Fruit fly (Drosophila melanogaster): Measurements from ENCODE around the gene CG8219.
A peak's percentile ranks its signal among the peaks of the same experiment; 100 is the strongest.

CG8219 gene

dm6 chr3L:6192822-6193555, 7.3 kb upstream of the CG8219 start, which contains the start of the genes Sf3b6 and Tnpo (continued):
- TF ChIP-seq Mes4 (GFP tag; optimal IDR thresholded peaks at IDR 0.05) (peak; percentile 63), Doc3 (GFP tag; IDR thresholded peaks at IDR 0.05; ENCODE audit: partially characterized antibody) (peak; percentile 55; the same call in 1 of the 3 replicates), CG18476 (GFP tag; optimal IDR thresholded peaks at IDR 0.05) (peak; percentile 67), org-1 (GFP tag; optimal IDR thresholded peaks at IDR 0.05) (peak; percentile 56), wdn (GFP tag; IDR thresholded peaks at IDR 0.05) (peak; percentile 67), Blimp-1 (GFP tag; optimal IDR thresholded peaks at IDR 0.05) (no peak), CG15514 (GFP tag; optimal IDR thresholded peaks at IDR 0.05) (peak; percentile 84), CG17829 (tag; optimal IDR thresholded peaks at IDR 0.05) (peak; percentile 86), ttk (GFP tag; IDR thresholded peaks at IDR 0.05) (peak; percentile 82), CG7271 (tag; optimal IDR thresholded peaks at IDR 0.05) (peak; percentile 54), mirr (GFP tag; optimal IDR thresholded peaks at IDR 0.05) (no peak), dati (GFP tag; IDR thresholded peaks at IDR 0.05) (no peak), Jarid2 (GFP tag; optimal IDR thresholded peaks at IDR 0.05) (no peak), CG1792 (GFP tag; optimal IDR thresholded peaks at IDR 0.05) (peak; percentile 38), CG6689 (GFP tag; IDR thresholded peaks at IDR 0.05) (peak; percentile 91), Oaz (GFP tag; IDR thresholded peaks at IDR 0.05) (peak; percentile 63; the same call in 1 of the 2 replicates), CG17612 (GFP tag; IDR thresholded peaks at IDR 0.05) (no peak), amos (GFP tag; IDR thresholded peaks at IDR 0.05; ENCODE audit: partially characterized antibody) (peak; percentile 56), CG34376 (GFP tag; optimal IDR thresholded peaks at IDR 0.05) (peak; percentile 65), fru (optimal IDR thresholded peaks at IDR 0.05) (no peak), HLHmδ (GFP tag; optimal IDR thresholded peaks at IDR 0.05) (peak; percentile 16), slou (GFP tag; optimal IDR thresholded peaks at IDR 0.05) (peak; percentile 82), CG12071 (GFP tag; optimal IDR thresholded peaks at IDR 0.05) (no peak), CG2120 (GFP tag; optimal IDR thresholded peaks at IDR 0.05) (peak; percentile 91), CG13123 (GFP tag; optimal IDR thresholded peaks at IDR 0.05) (peak; percentile 63), CG14860 (GFP tag; IDR thresholded peaks at IDR 0.05; ENCODE audit: partially characterized antibody) (peak; percentile 47; the same call in 2 of the 3 replicates), chn (GFP tag; optimal IDR thresholded peaks at IDR 0.05) (peak; percentile 66), fd3F (GFP tag; optimal IDR thresholded peaks at IDR 0.05) (peak; percentile 74), Lim3 (GFP tag; IDR thresholded peaks at IDR 0.05) (no peak), Sox100B (GFP tag; optimal IDR thresholded peaks at IDR 0.05) (no peak), E2f2 (GFP tag; IDR thresholded peaks at IDR 0.05) (peak; percentile 65), sug (tag; optimal IDR thresholded peaks at IDR 0.05) (peak; percentile 85), Xbp1 (GFP tag; optimal IDR thresholded peaks at IDR 0.05) (peak; percentile 90), ewg (GFP tag; optimal IDR thresholded peaks at IDR 0.05) (no peak), CG16815 (GFP tag; optimal IDR thresholded peaks at IDR 0.05) (peak; percentile 89), CG13424 (tag; optimal IDR thresholded peaks at IDR 0.05) (peak; percentile 90), tap (tag; optimal IDR thresholded peaks at IDR 0.05) (no peak), CG17568 (GFP tag; optimal IDR thresholded peaks at IDR 0.05) (no peak), CG2202 (tag; optimal IDR thresholded peaks at IDR 0.05) (peak; percentile 54), gro (GFP tag; optimal IDR thresholded peaks at IDR 0.05) (no peak), Dp (GFP tag; optimal IDR thresholded peaks at IDR 0.05) (peak; percentile 21), zen2 (GFP tag; IDR thresholded peaks at IDR 0.05; ENCODE audit: partially characterized antibody) (no peak; the same call in 2 of the 3 replicates), CG42726 (GFP tag; IDR thresholded peaks at IDR 0.05; ENCODE audit: partially characterized antibody) (0 out of 2 replicates have a peak, but pooled peaks have one; percentile 31), CG31224 (GFP tag; IDR thresholded peaks at IDR 0.05) (peak; percentile 81), sima (GFP tag; optimal IDR thresholded peaks at IDR 0.05) (no peak), CG9932 (GFP tag; IDR thresholded peaks at IDR 0.05) (peak; percentile 93), CG15696 (tag; optimal IDR thresholded peaks at IDR 0.05) (peak; percentile 89), Hr51 (GFP tag; optimal IDR thresholded peaks at IDR 0.05) (peak in 1 of 2 experiments; percentile 55)
